Worm (Caenorhabditis elegans) whole organism, early embryonic: ENCODE results near the gene gly-3.

Source experiments
- B0310.2 ChIP-seq: sonication (generic microtip); optimal IDR thresholded peaks from 2 replicates; lab custom pipeline; 2016; ENCODE audit warnings: mild to moderate bottlenecking, missing genetic modification characterization, missing compliant biosample characterization
- F13C5.2 ChIP-seq: sonication (generic microtip); optimal IDR thresholded peaks from 2 replicates; lab custom pipeline; 2017; ENCODE audit warnings: mild to moderate bottlenecking, missing genetic modification characterization, inconsistent platforms, missing compliant biosample characterization
- aly-1 ChIP-seq: sonication (generic microtip); optimal IDR thresholded peaks from 2 replicates; lab custom pipeline; 2016; ENCODE audit warnings: missing genetic modification characterization, missing compliant biosample characterization
- ama-1 ChIP-seq: fragments of 150-350 bp; optimal IDR thresholded peaks from 2 replicates; lab custom pipeline; 2014
- ceh-13 ChIP-seq: fragments of 200-800 bp; sonication (Bioruptor generic); optimal IDR thresholded peaks from 2 replicates; lab custom pipeline; 2018; ENCODE audit warnings: mild to moderate bottlenecking, missing genetic modification characterization, missing compliant biosample characterization
- ceh-36 ChIP-seq: sonication (generic microtip); optimal IDR thresholded peaks from 2 replicates; lab custom pipeline; 2016; ENCODE audit warnings: missing genetic modification characterization, inconsistent platforms, missing compliant biosample characterization
- ets-7 ChIP-seq: sonication (generic microtip); optimal IDR thresholded peaks from 2 replicates; lab custom pipeline; 2016; ENCODE audit warnings: missing genotype, missing genetic modification characterization, missing compliant biosample characterization
- flt-1 ChIP-seq: fragments of 200-800 bp; sonication (Bioruptor generic); IDR thresholded peaks from 2 replicates; pipeline ENCODE4 v1.3.6; 2022; ENCODE audit warnings: missing genetic modification characterization, missing compliant biosample characterization
- hmbx-1 ChIP-seq: sonication (generic microtip); optimal IDR thresholded peaks from 2 replicates; lab custom pipeline; 2016; ENCODE audit warnings: mild to moderate bottlenecking, missing genetic modification characterization, missing compliant biosample characterization
- hmg-4 ChIP-seq: fragments of 200-800 bp; sonication (Bioruptor generic); optimal IDR thresholded peaks from 2 replicates; lab custom pipeline; 2018; ENCODE audit warnings: mild to moderate bottlenecking, missing genetic modification characterization, missing compliant biosample characterization
- hnd-1 ChIP-seq: sonication (generic microtip); optimal IDR thresholded peaks from 2 replicates; lab custom pipeline; 2016; ENCODE audit warnings: missing genetic modification characterization, missing compliant biosample characterization
- pes-1 ChIP-seq: fragments of 200-800 bp; sonication (Bioruptor generic); IDR thresholded peaks from 2 replicates; pipeline ENCODE4 v1.3.6; 2022; ENCODE audit warnings: missing genetic modification reagents, missing genetic modification characterization, missing compliant biosample characterization
- scrt-1 ChIP-seq: fragments of 200-800 bp; sonication (Bioruptor generic); IDR thresholded peaks from 2 replicates; pipeline ENCODE4 v1.3.6; 2022; ENCODE audit warnings: missing genetic modification characterization, missing compliant biosample characterization
- sea-1 ChIP-seq: fragments of 200-800 bp; sonication (Bioruptor generic); conservative IDR thresholded peaks from 2 replicates; pipeline ENCODE4 v1.3.6; 2022; ENCODE audit warnings: missing genetic modification characterization, missing compliant biosample characterization
- tbx-11 ChIP-seq: fragments of 200-800 bp; sonication (Bioruptor generic); IDR thresholded peaks from 2 replicates; pipeline ENCODE4 v1.3.6; 2022; ENCODE audit warnings: missing genetic modification characterization, missing compliant biosample characterization
- tbx-37 ChIP-seq: fragments of 200-800 bp; sonication (Bioruptor generic); conservative IDR thresholded peaks from 2 replicates; pipeline ENCODE4 v1.3.6; 2022; ENCODE audit warnings: missing genetic modification reagents, missing genetic modification characterization, missing compliant biosample characterization
- tra-4 ChIP-seq: sonication (generic microtip); optimal IDR thresholded peaks from 2 replicates; lab custom pipeline; 2017; ENCODE audit warnings: missing genetic modification characterization, missing compliant biosample characterization

The gly-3 gene

ce11 chrIII:7937548-7937947 lies 20.0 kb upstream of the gly-3 start, which contains the start of gene C29E4.10:
TSS of gene C29E4.10 (plus strand) at chrIII:7937848.
- TF ChIP-seq tra-4 (tag; lab: Kevin White, UChicago) (no peak), F13C5.2 (tag; lab: Kevin White, UChicago) (no peak), hmbx-1 (tag; lab: Kevin White, UChicago) (no peak), sea-1 (GFP tag; lab: Robert Waterston, UW) (no peak), tbx-37 (GFP tag; lab: Robert Waterston, UW) (no peak), hmg-4 (no peak), aly-1 (tag; lab: Kevin White, UChicago) (no peak), ama-1 (lab: Kevin White, UChicago) (no peak), ets-7 (tag; lab: Kevin White, UChicago) (no peak), pes-1 (no peak), ceh-13 (GFP tag; lab: Kevin White, UChicago) (no peak)

- TF ChIP-seq pes-1 (no peak), scrt-1 (no peak), B0310.2 (tag; lab: Kevin White, UChicago) (no peak), aly-1 (tag; lab: Kevin White, UChicago) (no peak), hnd-1 (no peak), hmbx-1 (tag; lab: Kevin White, UChicago) (no peak), ets-7 (tag; lab: Kevin White, UChicago) (no peak), F13C5.2 (tag; lab: Kevin White, UChicago) (no peak), sea-1 (GFP tag; lab: Robert Waterston, UW) (no peak), ceh-13 (GFP tag; lab: Kevin White, UChicago) (no peak), tbx-11 (GFP tag; lab: Robert Waterston, UW) (no peak), ceh-36 (tag; lab: Kevin White, UChicago) (no peak), hmg-4 (no peak), tra-4 (tag; lab: Kevin White, UChicago) (no peak)
Observed at ce11 chrIII:7933235-7933634, 15.7 kb upstream of the gly-3 start, which contains the start of gene ran-2. TSS of gene ran-2 (plus strand) at chrIII:7933535.

ce11 chrIII:7928549-7929129 lies 11.1 kb upstream of the gly-3 start, which contains the start of the genes C29E4.13 and npp-15:
TSS of gene C29E4.13 (minus strand) at chrIII:7928717.
TSS of gene npp-15 (plus strand) at chrIII:7929043.
- TF ChIP-seq ceh-36 (tag; lab: Kevin White, UChicago) = no peak
- no peak for TF ChIP-seq ceh-13 (GFP tag; lab: Kevin White, UChicago)
- no peak for TF ChIP-seq aly-1 (tag; lab: Kevin White, UChicago)

- TF ChIP-seq tbx-11 (GFP tag; lab: Robert Waterston, UW) = no peak
- TF ChIP-seq aly-1 (tag; lab: Kevin White, UChicago) = no peak
- TF ChIP-seq ceh-13 (GFP tag; lab: Kevin White, UChicago) = no peak
- no peak for TF ChIP-seq hnd-1
- no peak for TF ChIP-seq scrt-1
- TF ChIP-seq ceh-36 (tag; lab: Kevin White, UChicago) = no peak
- TF ChIP-seq B0310.2 (tag; lab: Kevin White, UChicago) = no peak
- no peak for TF ChIP-seq ets-7 (tag; lab: Kevin White, UChicago)
- no peak for TF ChIP-seq hmg-4
- TF ChIP-seq sea-1 (GFP tag; lab: Robert Waterston, UW) = no peak
- TF ChIP-seq F13C5.2 (tag; lab: Kevin White, UChicago) = no peak
Observed at ce11 chrIII:7925968-7926367, 8.4 kb upstream of the gly-3 start.

- TF ChIP-seq ets-7 (tag; lab: Kevin White, UChicago) (no peak), flt-1 (GFP tag; lab: Robert Waterston, UW) (no peak), aly-1 (tag; lab: Kevin White, UChicago) (no peak), hmbx-1 (tag; lab: Kevin White, UChicago) (no peak), pes-1 (no peak)
Observed at ce11 chrIII:7924821-7925220, 7.3 kb upstream of the gly-3 start, which contains the start of gene tag-250. TSS of gene tag-250 (minus strand) at chrIII:7924921.

ce11 chrIII:7922207-7922606 lies 4.6 kb upstream of the gly-3 start, which contains the start of gene C29E4.17:
TSS of gene C29E4.17 (plus strand) at chrIII:7922507.
- TF ChIP-seq pes-1 = no peak
- no peak for TF ChIP-seq ama-1 (lab: Kevin White, UChicago)
- TF ChIP-seq scrt-1 = no peak
- TF ChIP-seq ceh-13 (GFP tag; lab: Kevin White, UChicago) = no peak
- TF ChIP-seq B0310.2 (tag; lab: Kevin White, UChicago) = no peak
- TF ChIP-seq sea-1 (GFP tag; lab: Robert Waterston, UW) = no peak
- TF ChIP-seq hmg-4 = no peak
- TF ChIP-seq tra-4 (tag; lab: Kevin White, UChicago) = no peak
- no peak for TF ChIP-seq flt-1 (GFP tag; lab: Robert Waterston, UW)
- no peak for TF ChIP-seq hnd-1
- TF ChIP-seq ets-7 (tag; lab: Kevin White, UChicago) = no peak
- TF ChIP-seq hmbx-1 (tag; lab: Kevin White, UChicago) = no peak
- no peak for TF ChIP-seq F13C5.2 (tag; lab: Kevin White, UChicago)
- no peak for TF ChIP-seq tbx-37 (GFP tag; lab: Robert Waterston, UW)
- TF ChIP-seq ceh-36 (tag; lab: Kevin White, UChicago) = no peak
- no peak for TF ChIP-seq aly-1 (tag; lab: Kevin White, UChicago)
- TF ChIP-seq tbx-11 (GFP tag; lab: Robert Waterston, UW) = no peak

ce11 chrIII:7919823-7920222 lies 2.3 kb upstream of the gly-3 start, which contains the start of gene C29E4.14:
TSS of gene C29E4.14 (plus strand) at chrIII:7920123.
- TF ChIP-seq ceh-36 (tag; lab: Kevin White, UChicago) (no peak), tbx-11 (GFP tag; lab: Robert Waterston, UW) (no peak), hnd-1 (no peak), tra-4 (tag; lab: Kevin White, UChicago) (no peak), sea-1 (GFP tag; lab: Robert Waterston, UW) (no peak), pes-1 (no peak), flt-1 (GFP tag; lab: Robert Waterston, UW) (no peak), hmbx-1 (tag; lab: Kevin White, UChicago) (no peak), B0310.2 (tag; lab: Kevin White, UChicago) (no peak), F13C5.2 (tag; lab: Kevin White, UChicago) (no peak), tbx-37 (GFP tag; lab: Robert Waterston, UW) (no peak), ets-7 (tag; lab: Kevin White, UChicago) (no peak), ama-1 (lab: Kevin White, UChicago) (no peak), aly-1 (tag; lab: Kevin White, UChicago) (no peak), scrt-1 (no peak), hmg-4 (no peak), ceh-13 (GFP tag; lab: Kevin White, UChicago) (no peak)
